Worm (Caenorhabditis elegans): ENCODE data around the gene F18E9.4.

- TF ChIP-seq F13C5.2 (tag; optimal IDR thresholded peaks at IDR 0.05) (no peak), tbx-37 (GFP tag; conservative IDR thresholded peaks at IDR 0.05) (no peak)
These were observed 19.4 kb downstream of the F18E9.4 start for ce11 chrX:8599725-8600124.
